Worm (Caenorhabditis elegans): Measurements from ENCODE around the gene npax-3.

Gene npax-3

DNA sequence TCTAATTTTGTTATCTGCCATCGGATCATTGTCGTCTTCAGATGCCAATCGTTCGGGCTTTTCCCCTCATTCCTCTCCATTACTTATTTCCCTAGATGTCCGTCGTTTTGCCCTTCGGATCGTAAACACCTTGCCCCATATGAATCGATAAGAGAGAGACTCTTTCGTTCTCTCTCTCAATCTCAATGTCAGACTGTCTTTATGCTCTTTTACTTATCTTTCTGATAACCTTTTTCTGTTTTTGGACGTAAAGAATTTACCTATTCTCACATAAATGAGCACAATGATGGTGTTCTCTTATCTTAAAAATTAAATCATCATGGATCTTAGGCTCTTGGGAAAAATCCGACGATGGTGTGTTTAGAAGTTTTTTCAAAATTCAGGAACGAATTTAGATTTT lies 31.2 kb downstream of the npax-3 start:
- no peak for TF ChIP-seq mel-28 (tag; optimal IDR thresholded peaks at IDR 0.05; ENCODE audit: borderline replicate concordance)
- TF ChIP-seq chd-7 (tag; optimal IDR thresholded peaks at IDR 0.05), result no peak
- TF ChIP-seq nhr-80 (tag; optimal IDR thresholded peaks at IDR 0.05), result peak; percentile 45
- no peak for TF ChIP-seq F37B4.10 (GFP tag; IDR thresholded peaks at IDR 0.05)

DNA sequence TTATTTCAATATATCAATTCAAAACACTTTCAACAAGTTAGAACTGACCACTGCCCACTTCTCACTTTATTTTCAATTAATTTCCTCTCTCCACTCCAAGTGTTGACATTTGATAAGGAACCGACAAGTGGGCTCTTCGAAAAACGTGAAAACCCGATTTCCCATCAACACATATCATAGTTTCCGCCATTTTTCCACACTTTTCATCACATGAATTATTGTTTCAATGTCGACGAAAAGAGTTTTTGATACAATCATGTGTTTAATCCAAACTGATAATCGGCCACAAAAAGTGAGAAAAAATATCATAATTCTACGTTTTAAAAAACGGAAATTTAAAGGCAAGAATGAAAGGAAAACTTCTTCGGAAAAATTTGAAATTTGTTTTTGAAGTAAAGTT lies 32.3 kb downstream of the npax-3 start:
- TF ChIP-seq K11D2.4 (GFP tag; IDR thresholded peaks at IDR 0.05) (no peak), nhr-80 (tag; optimal IDR thresholded peaks at IDR 0.05) (peak; percentile 66), F55B11.4 (tag; optimal IDR thresholded peaks at IDR 0.05; ENCODE audit: borderline replicate concordance, insufficient read depth) (no peak)

DNA sequence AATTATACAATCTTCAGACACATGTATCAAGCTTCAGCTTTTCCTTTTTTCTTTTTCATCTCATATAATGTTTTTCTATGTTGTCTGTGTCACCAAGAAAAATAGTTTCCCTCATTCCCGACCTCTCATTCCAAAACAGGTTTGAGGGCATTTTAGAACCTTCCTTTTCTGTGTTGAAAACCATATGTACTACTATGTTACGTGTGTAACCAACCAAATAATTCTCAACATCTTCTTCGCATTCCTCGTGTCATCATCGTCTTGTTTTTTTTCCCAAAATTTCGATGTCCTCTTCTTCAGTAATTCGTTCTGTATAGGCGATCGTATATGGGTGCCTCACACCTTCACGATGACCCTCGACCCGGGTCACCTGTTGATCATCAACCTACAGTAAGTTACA lies 37.6 kb downstream of the npax-3 start, which contains the start of gene pept-2:
TSS of gene pept-2 (plus strand) at position 301 of the 400 bp plus-strand sequence.
- TF ChIP-seq lin-54 (GFP tag; optimal IDR thresholded peaks at IDR 0.05) (no peak), ets-4 (GFP tag; optimal IDR thresholded peaks at IDR 0.05) (no peak), attf-3 (GFP tag; conservative IDR thresholded peaks at IDR 0.05) (no peak), rec-8 (tag; optimal IDR thresholded peaks at IDR 0.05) (no peak), lin-26 (GFP tag; IDR thresholded peaks at IDR 0.05) (no peak), repo-1 (tag; optimal IDR thresholded peaks at IDR 0.05) (no peak)

DNA sequence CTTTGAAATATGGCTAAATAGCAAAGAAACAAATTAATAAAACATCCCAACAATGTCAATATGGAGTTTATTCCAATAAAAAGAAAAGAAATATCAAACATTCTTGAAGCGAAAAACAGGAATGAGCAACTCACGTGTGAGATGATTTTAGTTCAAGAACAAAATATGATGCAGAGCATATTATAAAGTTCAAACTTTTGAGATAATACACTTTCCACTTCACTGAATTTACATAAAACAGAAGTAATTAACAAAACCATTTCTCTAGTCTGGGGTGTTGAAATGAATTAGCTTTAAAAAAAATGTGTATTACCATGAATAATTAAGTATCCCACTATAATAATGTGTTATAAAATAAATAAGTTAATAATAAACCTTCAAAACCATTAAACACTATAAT lies 41.2 kb downstream of the npax-3 start, which contains the start of gene srd-7:
TSS of gene srd-7 (minus strand) at position 101 of the 400 bp plus-strand sequence.
- TF ChIP-seq ceh-40 (GFP tag; IDR thresholded peaks at IDR 0.05) (no peak), Y53G8AR.9 (GFP tag; conservative IDR thresholded peaks at IDR 0.05) (no peak), ztf-22 (GFP tag; optimal IDR thresholded peaks at IDR 0.05) (no peak), ceh-79 (tag; optimal IDR thresholded peaks at IDR 0.05) (no peak), F39B2.1 (GFP tag; IDR thresholded peaks at IDR 0.05) (no peak), fkh-3 (tag; optimal IDR thresholded peaks at IDR 0.05) (no peak), snpc-3.4 (tag; optimal IDR thresholded peaks at IDR 0.05) (no peak), tbp1 (GFP tag; optimal IDR thresholded peaks at IDR 0.05) (no peak), F10E7.11 (tag; optimal IDR thresholded peaks at IDR 0.05) (no peak)

DNA sequence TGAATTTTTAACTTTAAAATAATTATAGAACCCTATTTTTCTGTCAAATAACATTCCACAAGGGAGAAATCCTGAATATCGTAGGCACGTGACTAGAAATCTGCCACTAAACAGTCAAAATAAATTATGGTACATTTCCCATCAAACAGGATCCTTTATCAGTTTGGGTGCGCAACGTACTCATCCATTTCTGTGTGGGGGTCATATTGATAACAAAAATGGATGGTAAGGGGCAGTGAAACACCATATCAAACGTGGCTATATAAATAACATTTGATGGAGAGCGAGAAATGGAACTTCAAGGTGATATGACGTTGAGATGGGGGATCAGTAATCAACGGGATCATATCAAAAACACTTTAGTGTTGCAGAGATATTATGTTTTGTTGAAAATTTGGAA lies 43.9 kb downstream of the npax-3 start:
- TF ChIP-seq atf-7 (tag; optimal IDR thresholded peaks at IDR 0.05), result no peak
- TF ChIP-seq madf-3 (GFP tag; IDR thresholded peaks at IDR 0.05), result no peak
- TF ChIP-seq C06A6.2 (GFP tag; conservative IDR thresholded peaks at IDR 0.05), result no peak
- TF ChIP-seq F55B11.4 (tag; optimal IDR thresholded peaks at IDR 0.05; ENCODE audit: borderline replicate concordance, insufficient read depth), result no peak
- TF ChIP-seq zim-3 (tag; optimal IDR thresholded peaks at IDR 0.05), result no peak
- no peak for TF ChIP-seq attf-6 (GFP tag; IDR thresholded peaks at IDR 0.05)
- no peak for TF ChIP-seq nfya-1 (tag; optimal IDR thresholded peaks at IDR 0.05; ENCODE audit: borderline replicate concordance, insufficient read depth)
- no peak for TF ChIP-seq K12H6.12 (tag; optimal IDR thresholded peaks at IDR 0.05)
- TF ChIP-seq ztf-26 (tag; optimal IDR thresholded peaks at IDR 0.05), result no peak
- no peak for TF ChIP-seq hsf-1 (GFP tag; IDR thresholded peaks at IDR 0.05)
- TF ChIP-seq snpc-4 (GFP tag; optimal IDR thresholded peaks at IDR 0.05), result no peak
- no peak for TF ChIP-seq snpc-4 (tag; optimal IDR thresholded peaks at IDR 0.05)
- no peak for TF ChIP-seq ets-4 (GFP tag; optimal IDR thresholded peaks at IDR 0.05)
- TF ChIP-seq F33H1.4 (GFP tag; IDR thresholded peaks at IDR 0.05), result no peak
- TF ChIP-seq F49E8.2 (tag; optimal IDR thresholded peaks at IDR 0.05; ENCODE audit: insufficient read depth), result no peak
- TF ChIP-seq pha-4 (tag; optimal IDR thresholded peaks at IDR 0.05), result no peak
- TF ChIP-seq Y56A3A.18 (GFP tag; IDR thresholded peaks at IDR 0.05), result no peak
- TF ChIP-seq ceh-79 (tag; optimal IDR thresholded peaks at IDR 0.05), result no peak
- no peak for TF ChIP-seq snpc-3.4 (tag; optimal IDR thresholded peaks at IDR 0.05)
- no peak for TF ChIP-seq F37B4.10 (GFP tag; IDR thresholded peaks at IDR 0.05)

Data from whole organism, young adult.